Fruit fly (Drosophila melanogaster) whole organism, embryonic: ENCODE data around the gene CG31131.

ENCODE experiments used
- Bgb ChIP-seq: fragments of 200-800 bp; sonication (Bioruptor generic); IDR thresholded peaks from 2 replicates; pipeline ENCODE4 v1.3.6; 2022; ENCODE audit warnings: missing biosample characterization, missing genetic modification characterization; ENCODE audit not compliant: partially characterized antibody
- CG10321 ChIP-seq: fragments of 200-800 bp; sonication (Bioruptor generic); IDR thresholded peaks from 2 replicates; pipeline ENCODE4 v1.3.6; 2022; ENCODE audit warnings: missing biosample characterization, missing genetic modification characterization
- CG10431 ChIP-seq: fragments of 200-800 bp; sonication (Bioruptor generic); optimal IDR thresholded peaks from 3 replicates; lab custom pipeline; 2018; ENCODE audit warnings: missing biosample characterization, mild to moderate bottlenecking, missing genetic modification characterization
- CG11247 ChIP-seq: fragments of 200-800 bp; sonication (Bioruptor generic); IDR thresholded peaks from 2 replicates; pipeline ENCODE4 v1.3.6; 2022; ENCODE audit warnings: missing biosample characterization, missing genetic modification characterization
- CG12155 ChIP-seq: fragments of 200-800 bp; sonication (Bioruptor generic); optimal IDR thresholded peaks from 3 replicates; lab custom pipeline; 2016; ENCODE audit warnings: missing biosample characterization, missing genetic modification characterization
- CG12942 ChIP-seq: fragments of 200-800 bp; sonication (Bioruptor generic); optimal IDR thresholded peaks from 3 replicates; lab custom pipeline; 2016; ENCODE audit warnings: missing biosample characterization, missing genetic modification characterization
- CG14441 ChIP-seq: fragments of 200-800 bp; sonication (Bioruptor generic); IDR thresholded peaks from 2 replicates; pipeline ENCODE4 v1.3.6; 2022; ENCODE audit warnings: missing biosample characterization, missing genetic modification characterization
- CG15073 ChIP-seq: fragments of 200-800 bp; sonication (Bioruptor generic); optimal IDR thresholded peaks from 2 replicates; lab custom pipeline; 2016; ENCODE audit warnings: missing biosample characterization, missing genetic modification characterization
- CG1602 ChIP-seq: fragments of 200-800 bp; sonication (Bioruptor generic); optimal IDR thresholded peaks from 3 replicates; lab custom pipeline; 2016; ENCODE audit warnings: missing biosample characterization, missing genetic modification characterization
- CG1647 ChIP-seq: fragments of 200-800 bp; sonication (Bioruptor generic); optimal IDR thresholded peaks from 3 replicates; lab custom pipeline; 2016; ENCODE audit warnings: missing biosample characterization, missing genetic modification characterization
- CG16813 ChIP-seq: fragments of 200-800 bp; sonication (Bioruptor generic); IDR thresholded peaks from 3 replicates; pipeline ENCODE4 v1.3.6; 2022; ENCODE audit warnings: missing biosample characterization, missing genetic modification characterization; ENCODE audit not compliant: partially characterized antibody
- CG18011 ChIP-seq: fragments of 200-800 bp; sonication (Bioruptor generic); optimal IDR thresholded peaks from 2 replicates; lab custom pipeline; 2017; ENCODE audit warnings: missing biosample characterization, missing genetic modification characterization, mild to moderate bottlenecking, moderate library complexity, missing genotype
- CG18262 ChIP-seq: fragments of 200-800 bp; optimal IDR thresholded peaks from 3 replicates; lab custom pipeline; 2019; ENCODE audit warnings: missing biosample characterization, mild to moderate bottlenecking, missing genetic modification characterization, moderate library complexity
- CG1832 ChIP-seq: fragments of 200-800 bp; sonication (Bioruptor generic); optimal IDR thresholded peaks from 2 replicates; lab custom pipeline; 2017; ENCODE audit warnings: missing biosample characterization, mild to moderate bottlenecking, missing genetic modification characterization, inconsistent platforms
- CG2712 ChIP-seq: fragments of 200-800 bp; optimal IDR thresholded peaks from 3 replicates; lab custom pipeline; 2019; ENCODE audit warnings: missing biosample characterization, mild to moderate bottlenecking, missing genetic modification characterization, moderate library complexity
- CG33213 ChIP-seq: fragments of 200-800 bp; sonication (Bioruptor generic); optimal IDR thresholded peaks from 3 replicates; lab custom pipeline; 2016; ENCODE audit warnings: missing biosample characterization, missing genetic modification characterization
- CG4730 ChIP-seq: fragments of 200-800 bp; sonication (Bioruptor generic); IDR thresholded peaks from 2 replicates; pipeline ENCODE4 v1.3.6; 2022; ENCODE audit warnings: missing biosample characterization, missing genetic modification characterization
- CG5180 ChIP-seq: fragments of 200-800 bp; sonication (Bioruptor generic); optimal IDR thresholded peaks from 3 replicates; lab custom pipeline; 2017; ENCODE audit warnings: missing biosample characterization, missing genetic modification characterization, mild to moderate bottlenecking, moderate library complexity, missing genetic modification reagents
- CG6689 ChIP-seq: fragments of 200-800 bp; sonication (Bioruptor generic); IDR thresholded peaks from 2 replicates; pipeline ENCODE4 v1.3.6; 2022; ENCODE audit warnings: missing biosample characterization, missing genetic modification characterization
- CG8765 ChIP-seq: fragments of 200-800 bp; sonication (Bioruptor generic); IDR thresholded peaks from 2 replicates; pipeline ENCODE4 v1.3.6; 2022; ENCODE audit warnings: missing biosample characterization, missing genetic modification characterization
- CG9215 ChIP-seq: fragments of 200-800 bp; sonication (Bioruptor generic); IDR thresholded peaks from 2 replicates; pipeline ENCODE4 v1.3.6; 2022; ENCODE audit warnings: missing biosample characterization, missing genetic modification characterization
- Dek ChIP-seq: fragments of 200-800 bp; sonication (Bioruptor generic); optimal IDR thresholded peaks from 3 replicates; lab custom pipeline; 2019; ENCODE audit warnings: missing biosample characterization, mild to moderate bottlenecking, missing genetic modification characterization, moderate library complexity
- Gug ChIP-seq: fragments of 200-800 bp; sonication (Bioruptor generic); IDR thresholded peaks from 4 replicates; pipeline ENCODE4 v1.3.6; 2022; ENCODE audit warnings: missing biosample characterization, missing genetic modification characterization
- Hr51 ChIP-seq, 2 experiments: fragments of 200-800 bp; sonication (Bioruptor generic); optimal IDR thresholded peaks; 2 replicates in 1 of 2; 3 replicates in 1 of 2; lab custom pipeline; 2016 to 2018; ENCODE audit warnings: missing biosample characterization in 2 of 2, missing genetic modification characterization in 2 of 2, mild to moderate bottlenecking in 1 of 2, moderate library complexity in 1 of 2
- MESR4 ChIP-seq: fragments of 200-800 bp; sonication (Bioruptor generic); optimal IDR thresholded peaks from 2 replicates; lab custom pipeline; 2018; ENCODE audit warnings: missing biosample characterization, mild to moderate bottlenecking, missing genetic modification characterization, moderate library complexity
- Med ChIP-seq: fragments of 200-800 bp; sonication (Bioruptor generic); peaks from one replicate; lab custom pipeline; 2016; ENCODE audit warnings: missing biosample characterization, missing genetic modification characterization, mild to moderate bottlenecking, inconsistent platforms, moderate library complexity
- Mrtf ChIP-seq: fragments of 200-800 bp; sonication (Bioruptor generic); IDR thresholded peaks from 3 replicates; pipeline ENCODE4 v1.3.6; 2022; ENCODE audit warnings: missing biosample characterization, missing genetic modification characterization
- Myb ChIP-seq: fragments of 200-800 bp; sonication (Bioruptor generic); optimal IDR thresholded peaks from 2 replicates; lab custom pipeline; 2016; ENCODE audit warnings: missing biosample characterization, missing genetic modification characterization
- NfI ChIP-seq: fragments of 200-800 bp; sonication (Bioruptor generic); optimal IDR thresholded peaks from 3 replicates; lab custom pipeline; 2018; ENCODE audit warnings: missing biosample characterization, mild to moderate bottlenecking, missing genetic modification characterization, moderate library complexity
- Opbp ChIP-seq: fragments of 200-800 bp; sonication (Bioruptor generic); IDR thresholded peaks from 3 replicates; pipeline ENCODE4 v1.3.6; 2022; ENCODE audit warnings: missing biosample characterization, missing genetic modification characterization; ENCODE audit not compliant: partially characterized antibody
- Scr ChIP-seq: fragments of 200-800 bp; sonication (Bioruptor generic); IDR thresholded peaks from 2 replicates; pipeline ENCODE4 v1.3.6; 2022; ENCODE audit warnings: missing biosample characterization, missing genetic modification characterization; ENCODE audit not compliant: partially characterized antibody
- Xbp1 ChIP-seq: fragments of 200-800 bp; sonication (Bioruptor generic); optimal IDR thresholded peaks from 3 replicates; lab custom pipeline; 2016; ENCODE audit warnings: missing biosample characterization, mild to moderate bottlenecking, missing genetic modification characterization
- az2 ChIP-seq: fragments of 200-800 bp; sonication (Bioruptor generic); optimal IDR thresholded peaks from 3 replicates; lab custom pipeline; 2016; ENCODE audit warnings: missing biosample characterization, missing genetic modification characterization
- bigmax ChIP-seq: fragments of 200-800 bp; sonication (Bioruptor generic); optimal IDR thresholded peaks from 2 replicates; lab custom pipeline; 2018; ENCODE audit warnings: missing biosample characterization, mild to moderate bottlenecking, missing genetic modification characterization
- cato ChIP-seq: fragments of 200-800 bp; sonication (Bioruptor generic); optimal IDR thresholded peaks from 2 replicates; lab custom pipeline; 2016; ENCODE audit warnings: missing biosample characterization, missing genetic modification characterization, borderline replicate concordance
- caup ChIP-seq: fragments of 200-800 bp; sonication (Bioruptor generic); optimal IDR thresholded peaks from 3 replicates; lab custom pipeline; 2017; ENCODE audit warnings: missing biosample characterization, mild to moderate bottlenecking, missing genetic modification characterization, moderate library complexity; ENCODE audit not compliant: severe bottlenecking
- eve ChIP-seq, 2 experiments: fragments of >200 bp; optimal IDR thresholded peaks; 2 replicates each; lab custom pipeline; 2017; ENCODE audit warnings: missing biosample characterization in 2 of 2, missing genetic modification characterization in 2 of 2
- eyg ChIP-seq: fragments of 200-800 bp; sonication (Bioruptor generic); optimal IDR thresholded peaks from 3 replicates; lab custom pipeline; 2016; ENCODE audit warnings: missing biosample characterization, missing genetic modification characterization
- ind ChIP-seq: fragments of 200-800 bp; sonication (Bioruptor generic); optimal IDR thresholded peaks from 3 replicates; lab custom pipeline; 2016; ENCODE audit warnings: missing biosample characterization, missing genetic modification characterization
- jing ChIP-seq: fragments of 200-800 bp; sonication (Bioruptor generic); optimal IDR thresholded peaks from 2 replicates; lab custom pipeline; 2018; ENCODE audit warnings: missing biosample characterization, mild to moderate bottlenecking, missing genetic modification characterization
- nau ChIP-seq: fragments of 200-800 bp; sonication (Bioruptor generic); optimal IDR thresholded peaks from 3 replicates; lab custom pipeline; 2017; ENCODE audit warnings: missing biosample characterization, mild to moderate bottlenecking, missing genetic modification characterization, missing genetic modification reagents
- otp ChIP-seq: fragments of 200-800 bp; sonication (Bioruptor generic); IDR thresholded peaks from 3 replicates; pipeline ENCODE4, ENCODE4 v1.3.6; 2022; ENCODE audit warnings: missing biosample characterization, missing genetic modification characterization
- p53 ChIP-seq: fragments of 200-800 bp; sonication (Bioruptor generic); optimal IDR thresholded peaks from 2 replicates; lab custom pipeline; 2016; ENCODE audit warnings: missing biosample characterization, missing genetic modification characterization
- ro ChIP-seq: fragments of 200-800 bp; sonication (Bioruptor generic); IDR thresholded peaks from 2 replicates; pipeline ENCODE4 v1.3.6; 2022; ENCODE audit warnings: missing biosample characterization, missing genetic modification characterization
- sna ChIP-seq: fragments of 200-800 bp; sonication (Bioruptor generic); IDR thresholded peaks from 2 replicates; pipeline ENCODE4 v1.3.6; 2022; ENCODE audit warnings: missing biosample characterization, missing genetic modification characterization; ENCODE audit not compliant: partially characterized antibody
- tin ChIP-seq: fragments of 200-800 bp; sonication (Bioruptor generic); optimal IDR thresholded peaks from 3 replicates; lab custom pipeline; 2016; ENCODE audit warnings: missing biosample characterization, missing genetic modification characterization
- twi ChIP-seq: fragments of 200-800 bp; optimal IDR thresholded peaks from 2 replicates; lab custom pipeline; 2019; ENCODE audit warnings: missing biosample characterization, mild to moderate bottlenecking, missing genetic modification characterization, moderate library complexity
- vfl ChIP-seq: fragments of 200-800 bp; sonication (Bioruptor generic); optimal IDR thresholded peaks from 2 replicates; lab custom pipeline; 2016; ENCODE audit warnings: missing biosample characterization, missing genetic modification characterization

CG31131 gene

dm6 chr3R:27916355-27917019, 46.5 kb downstream of the CG31131 start, which contains the start of the genes CG5003 and mRpS22 (continued):
- TF ChIP-seq CG1832, result no peak
- peak; percentile 84 for TF ChIP-seq MESR4 (GFP tag; lab: Kevin White, UChicago)
- peak; percentile 69 for TF ChIP-seq CG2712
- TF ChIP-seq az2 (GFP tag; lab: Kevin White, UChicago), result peak; percentile 58
- TF ChIP-seq Med (GFP tag; lab: Kevin White, UChicago), result peak; percentile 72
- TF ChIP-seq Myb (GFP tag; lab: Kevin White, UChicago), result no peak
- no peak for TF ChIP-seq eyg (GFP tag; lab: Kevin White, UChicago)
- no peak for TF ChIP-seq Mrtf (GFP tag; lab: Robert Waterston, UW)
- peak; percentile 46; the same call in 1 of the 3 replicates for TF ChIP-seq CG16813
- 0 out of 2 replicates have a peak, but pooled peaks have one; percentile 7 for TF ChIP-seq ro (GFP tag; lab: Robert Waterston, UW)
- TF ChIP-seq eve (GFP tag; optimal IDR thresholded peaks at IDR 0.05; lab: Kevin White, UChicago), result no peak
- TF ChIP-seq CG12942, result peak; percentile 51
- TF ChIP-seq tin (GFP tag; lab: Kevin White, UChicago), result peak; percentile 73
- TF ChIP-seq otp, result no peak
- TF ChIP-seq Opbp (GFP tag; lab: Robert Waterston, UW), result no peak
- TF ChIP-seq NfI (GFP tag; lab: Kevin White, UChicago), result peak; percentile 58
- peak; percentile 55 for TF ChIP-seq CG1647 (GFP tag; lab: Kevin White, UChicago)
- no peak; the same call in 1 of the 2 replicates for TF ChIP-seq CG11247
- TF ChIP-seq CG33213 (GFP tag; lab: Kevin White, UChicago), result peak; percentile 58
- no peak for TF ChIP-seq sna
- peak; percentile 48; the same call in 1 of the 2 replicates for TF ChIP-seq Scr (GFP tag; lab: Robert Waterston, UW)
- peak; percentile 29; the same call in 1 of the 2 replicates for TF ChIP-seq CG14441
- TF ChIP-seq Hr51 (GFP tag; optimal IDR thresholded peaks at IDR 0.05; lab: Kevin White, UChicago), result peak in 1 of 2 experiments; percentile 57
- peak; percentile 16 for TF ChIP-seq CG10431
- TF ChIP-seq CG4730, result peak; percentile 37; the same call in 1 of the 2 replicates
- peak; percentile 9; the same call in 2 of the 4 replicates for TF ChIP-seq Gug (GFP tag; lab: Robert Waterston, UW)
- TF ChIP-seq CG8765 (GFP tag; lab: Robert Waterston, UW), result 0 out of 2 replicates have a peak, but pooled peaks have one; percentile 5
- TF ChIP-seq ind (GFP tag; lab: Kevin White, UChicago), result peak; percentile 59
- TF ChIP-seq CG5180 (GFP tag; lab: Kevin White, UChicago), result peak; percentile 3
- peak; percentile 43 for TF ChIP-seq Xbp1
- TF ChIP-seq CG18011 (GFP tag; lab: Kevin White, UChicago), result peak; percentile 31
- TF ChIP-seq Bgb (GFP tag; lab: Robert Waterston, UW), result 0 out of 2 replicates have a peak, but pooled peaks have one; percentile 37
- peak; percentile 61 for TF ChIP-seq CG12155
- TF ChIP-seq vfl (GFP tag; lab: Kevin White, UChicago), result peak; percentile 11
- TF ChIP-seq twi (tag; lab: Kevin White, UChicago), result peak; percentile 39
- peak; percentile 25 for TF ChIP-seq CG1602 (GFP tag; lab: Kevin White, UChicago)
- peak; percentile 50 for TF ChIP-seq Dek
- TF ChIP-seq nau (GFP tag; lab: Kevin White, UChicago), result peak; percentile 11
- peak; percentile 19 for TF ChIP-seq cato (GFP tag; lab: Kevin White, UChicago)
- peak; percentile 39 for TF ChIP-seq caup (GFP tag; lab: Kevin White, UChicago)
- TF ChIP-seq CG10321 (GFP tag; lab: Robert Waterston, UW), result no peak
- no peak for TF ChIP-seq jing (GFP tag; lab: Kevin White, UChicago)
- TF ChIP-seq CG18262 (tag; lab: Kevin White, UChicago), result peak; percentile 69
- TF ChIP-seq p53, result no peak
- TF ChIP-seq bigmax (GFP tag; lab: Kevin White, UChicago), result no peak
- peak; percentile 45 for TF ChIP-seq CG9215 (GFP tag; lab: Robert Waterston, UW)
- TF ChIP-seq CG15073 (GFP tag; lab: Kevin White, UChicago), result no peak
- TF ChIP-seq CG6689, result peak; percentile 69
